Fruit fly (Drosophila melanogaster) whole organism, embryonic: ENCODE results near the gene CG17344.

Source experiments
- Ada2b ChIP-seq: fragments of 200-800 bp; sonication (Bioruptor generic); IDR thresholded peaks from 2 replicates; pipeline ENCODE4 v1.3.6; 2022; ENCODE audit warnings: missing biosample characterization, missing genetic modification characterization
- Aef1 ChIP-seq: fragments of 200-800 bp; sonication (Bioruptor generic); IDR thresholded peaks from 3 replicates; pipeline ENCODE4 v1.3.6; 2022; ENCODE audit warnings: missing biosample characterization, missing genetic modification characterization
- Awh ChIP-seq: fragments of 200-800 bp; sonication (Bioruptor generic); IDR thresholded peaks from 2 replicates; pipeline ENCODE4, ENCODE4 v1.3.6; 2022; ENCODE audit warnings: missing biosample characterization, missing genetic modification characterization
- B-H1 ChIP-seq: fragments of 200-800 bp; sonication (Bioruptor generic); IDR thresholded peaks from 3 replicates; pipeline ENCODE4 v1.3.6; 2022; ENCODE audit warnings: missing biosample characterization, missing genetic modification characterization
- CG10321 ChIP-seq: fragments of 200-800 bp; sonication (Bioruptor generic); IDR thresholded peaks from 2 replicates; pipeline ENCODE4 v1.3.6; 2022; ENCODE audit warnings: missing biosample characterization, missing genetic modification characterization
- CG10543 ChIP-seq: fragments of 200-800 bp; sonication (Bioruptor generic); optimal IDR thresholded peaks from 3 replicates; lab custom pipeline; 2017; ENCODE audit warnings: missing biosample characterization, mild to moderate bottlenecking, missing genetic modification characterization, moderate library complexity
- CG12104 ChIP-seq: fragments of 200-800 bp; sonication (Bioruptor generic); optimal IDR thresholded peaks from 3 replicates; lab custom pipeline; 2016; ENCODE audit warnings: missing biosample characterization, missing genetic modification characterization
- CG12299 ChIP-seq: fragments of 200-800 bp; sonication (Bioruptor generic); optimal IDR thresholded peaks from 2 replicates; lab custom pipeline; 2018; ENCODE audit warnings: missing biosample characterization, mild to moderate bottlenecking, missing genetic modification characterization
- CG1233 ChIP-seq: fragments of 200-800 bp; sonication (Bioruptor generic); optimal IDR thresholded peaks from 4 replicates; lab custom pipeline; 2018; ENCODE audit warnings: missing biosample characterization, mild to moderate bottlenecking, missing genetic modification characterization
- CG15073 ChIP-seq: fragments of 200-800 bp; sonication (Bioruptor generic); optimal IDR thresholded peaks from 2 replicates; lab custom pipeline; 2016; ENCODE audit warnings: missing biosample characterization, missing genetic modification characterization
- CG17359 ChIP-seq: fragments of 200-800 bp; sonication (Bioruptor generic); optimal IDR thresholded peaks from 3 replicates; lab custom pipeline; 2018; ENCODE audit warnings: missing biosample characterization, mild to moderate bottlenecking, missing genetic modification characterization, moderate library complexity
- CG2199 ChIP-seq: fragments of 200-800 bp; sonication (Bioruptor generic); IDR thresholded peaks from 3 replicates; pipeline ENCODE4 v1.3.6; 2022; ENCODE audit warnings: missing biosample characterization, missing genetic modification characterization
- CG2889 ChIP-seq: fragments of 200-800 bp; sonication (Bioruptor generic); IDR thresholded peaks from 3 replicates; pipeline ENCODE4 v1.3.6; 2022; ENCODE audit warnings: missing biosample characterization, missing genetic modification characterization
- CG30020 ChIP-seq: fragments of 200-800 bp; optimal IDR thresholded peaks from 2 replicates; lab custom pipeline; 2019; ENCODE audit warnings: missing biosample characterization, mild to moderate bottlenecking, missing genetic modification characterization, moderate library complexity
- CG3065 ChIP-seq: fragments of 200-800 bp; sonication (Bioruptor generic); optimal IDR thresholded peaks from 2 replicates; lab custom pipeline; 2016; ENCODE audit warnings: missing biosample characterization, missing genetic modification characterization
- CG3726 ChIP-seq: fragments of 200-800 bp; sonication (Bioruptor generic); IDR thresholded peaks from 3 replicates; pipeline ENCODE4, ENCODE4 v1.3.6; 2022; ENCODE audit warnings: missing biosample characterization, missing genetic modification characterization
- CG4617 ChIP-seq: fragments of 200-800 bp; sonication (Bioruptor generic); optimal IDR thresholded peaks from 3 replicates; lab custom pipeline; 2016; ENCODE audit warnings: missing biosample characterization, missing genetic modification characterization, borderline replicate concordance
- CG6765 ChIP-seq: fragments of 200-800 bp; sonication (Bioruptor generic); optimal IDR thresholded peaks from 3 replicates; lab custom pipeline; 2017; ENCODE audit warnings: missing biosample characterization, mild to moderate bottlenecking, missing genetic modification characterization
- CG7745 ChIP-seq: fragments of 200-800 bp; sonication (Bioruptor generic); optimal IDR thresholded peaks from 2 replicates; lab custom pipeline; 2018; ENCODE audit warnings: missing biosample characterization, mild to moderate bottlenecking, missing genetic modification characterization, moderate library complexity
- CG8290 ChIP-seq, 3 experiments: fragments of 200-800 bp; sonication (Bioruptor generic); optimal IDR thresholded peaks; 2 replicates each; lab custom pipeline; 2016 to 2019; ENCODE audit warnings: missing biosample characterization in 3 of 3, missing genetic modification characterization in 3 of 3, mild to moderate bottlenecking in 2 of 3, moderate library complexity in 1 of 3
- CTCF ChIP-seq: fragments of 200-800 bp; sonication (Bioruptor generic); optimal IDR thresholded peaks from 2 replicates; lab custom pipeline; 2017; ENCODE audit warnings: missing biosample characterization, mild to moderate bottlenecking, missing genetic modification characterization, moderate library complexity
- D ChIP-seq, 2 experiments: fragments of 200-800 bp in 1 of 2; fragments of >200 bp in 1 of 2; sonication (Bioruptor generic) in 1 of 2; optimal IDR thresholded peaks; 2 replicates in 1 of 2; 3 replicates in 1 of 2; lab custom pipeline; 2017; ENCODE audit warnings: mild to moderate bottlenecking in 1 of 2, missing biosample characterization in 1 of 2, missing genetic modification characterization in 1 of 2, missing genetic modification reagents in 1 of 2
- D19B ChIP-seq: fragments of 200-800 bp; sonication (Bioruptor generic); optimal IDR thresholded peaks from 2 replicates; lab custom pipeline; 2017; ENCODE audit warnings: missing biosample characterization, mild to moderate bottlenecking, missing genetic modification characterization
- Eip74EF ChIP-seq, 2 experiments: fragments of 200-800 bp in 1 of 2; fragments of >200 bp in 1 of 2; sonication (Bioruptor generic) in 1 of 2; optimal IDR thresholded peaks; 2 replicates each; lab custom pipeline; 2017 to 2019; ENCODE audit warnings: missing biosample characterization in 2 of 2, missing genetic modification characterization in 2 of 2, mild to moderate bottlenecking in 1 of 2, moderate library complexity in 1 of 2
- H15 ChIP-seq: fragments of 200-800 bp; sonication (Bioruptor generic); IDR thresholded peaks from 3 replicates; pipeline ENCODE4 v1.3.6; 2022; ENCODE audit warnings: missing biosample characterization, missing genetic modification characterization
- Hand ChIP-seq: fragments of 200-800 bp; sonication (Bioruptor generic); optimal IDR thresholded peaks from 2 replicates; lab custom pipeline; 2017; ENCODE audit warnings: mild to moderate bottlenecking, missing biosample characterization, missing genetic modification reagents, missing genetic modification characterization
- MTF-1 ChIP-seq: fragments of 200-800 bp; sonication (Bioruptor generic); optimal IDR thresholded peaks from 2 replicates; lab custom pipeline; 2018; ENCODE audit warnings: missing biosample characterization, mild to moderate bottlenecking, missing genetic modification characterization, borderline replicate concordance
- Med ChIP-seq: fragments of 200-800 bp; sonication (Bioruptor generic); peaks from one replicate; lab custom pipeline; 2016; ENCODE audit warnings: missing biosample characterization, missing genetic modification characterization, mild to moderate bottlenecking, inconsistent platforms, moderate library complexity
- Meics ChIP-seq: fragments of 200-800 bp; sonication (Bioruptor generic); optimal IDR thresholded peaks from 2 replicates; lab custom pipeline; 2017; ENCODE audit warnings: missing biosample characterization, mild to moderate bottlenecking, missing genetic modification characterization
- Poxn ChIP-seq: fragments of 200-800 bp; sonication (Bioruptor generic); IDR thresholded peaks from 2 replicates; pipeline ENCODE4 v1.3.6; 2022; ENCODE audit warnings: missing biosample characterization, missing genetic modification characterization
- Sox100B ChIP-seq: fragments of 200-800 bp; sonication (Bioruptor generic); optimal IDR thresholded peaks from 3 replicates; lab custom pipeline; 2018; ENCODE audit warnings: missing biosample characterization, mild to moderate bottlenecking, missing genetic modification characterization
- aop ChIP-seq: fragments of 200-800 bp; sonication (Bioruptor generic); IDR thresholded peaks from 2 replicates; pipeline ENCODE4 v1.3.6; 2022; ENCODE audit warnings: missing biosample characterization, missing genetic modification characterization
- bbx ChIP-seq: fragments of 200-800 bp; sonication (Bioruptor generic); IDR thresholded peaks from 2 replicates; pipeline ENCODE4 v1.3.6; 2022; ENCODE audit warnings: missing biosample characterization, missing genetic modification characterization; ENCODE audit not compliant: partially characterized antibody
- cg ChIP-seq: fragments of 200-800 bp; sonication (Bioruptor generic); optimal IDR thresholded peaks from 3 replicates; lab custom pipeline; 2019; ENCODE audit warnings: missing biosample characterization, mild to moderate bottlenecking, missing genetic modification characterization, moderate library complexity
- chinmo ChIP-seq: fragments of 200-800 bp; sonication (Bioruptor generic); IDR thresholded peaks from 4 replicates; pipeline ENCODE4 v1.3.6; 2022; ENCODE audit warnings: missing biosample characterization, missing genetic modification characterization; ENCODE audit not compliant: partially characterized antibody
- esg ChIP-seq: fragments of 200-800 bp; sonication (Bioruptor generic); conservative IDR thresholded peaks from 2 replicates; pipeline ENCODE4 v1.3.6; 2022; ENCODE audit warnings: missing biosample characterization, missing genetic modification characterization
- ftz-f1 ChIP-seq: fragments of 200-800 bp; sonication (Bioruptor generic); optimal IDR thresholded peaks from 2 replicates; lab custom pipeline; 2016; ENCODE audit warnings: missing biosample characterization, missing genetic modification characterization
- hkb ChIP-seq, 2 experiments: fragments of 200-800 bp in 1 of 2; fragments of >200 bp in 1 of 2; sonication (Bioruptor generic) in 1 of 2; IDR thresholded peaks in 1 of 2; optimal IDR thresholded peaks in 1 of 2; 2 replicates each; pipeline versions ENCODE4 v1.3.6 to Lab custom; 2017 to 2022; ENCODE audit warnings: missing biosample characterization in 1 of 2, missing genetic modification characterization in 1 of 2
- insv ChIP-seq, 2 experiments: fragments of 200-800 bp; sonication (Bioruptor generic); optimal IDR thresholded peaks; 3 replicates each; lab custom pipeline; 2016 to 2018; ENCODE audit warnings: missing biosample characterization in 2 of 2, missing genetic modification characterization in 2 of 2
- ken ChIP-seq: fragments of 200-800 bp; sonication (Bioruptor generic); IDR thresholded peaks from 3 replicates; pipeline ENCODE4 v1.3.6; 2022; ENCODE audit warnings: missing biosample characterization, missing genetic modification characterization
- pfk ChIP-seq: fragments of 200-800 bp; sonication (Bioruptor generic); optimal IDR thresholded peaks from 2 replicates; lab custom pipeline; 2018; ENCODE audit warnings: missing biosample characterization, mild to moderate bottlenecking, missing genetic modification characterization, moderate library complexity
- phol ChIP-seq: fragments of 200-800 bp; sonication (Bioruptor generic); optimal IDR thresholded peaks from 3 replicates; lab custom pipeline; 2018; ENCODE audit warnings: missing biosample characterization, mild to moderate bottlenecking, missing genetic modification characterization, moderate library complexity
- pnt ChIP-seq: fragments of 200-800 bp; sonication (Bioruptor generic); optimal IDR thresholded peaks from 3 replicates; lab custom pipeline; 2016; ENCODE audit warnings: missing biosample characterization, missing genetic modification characterization
- rib ChIP-seq: fragments of 200-800 bp; sonication (Bioruptor generic); IDR thresholded peaks from 2 replicates; pipeline ENCODE4 v1.3.6; 2022; ENCODE audit warnings: missing biosample characterization, missing genetic modification characterization
- schlank ChIP-seq: fragments of 200-800 bp; sonication (Bioruptor generic); optimal IDR thresholded peaks from 2 replicates; lab custom pipeline; 2018; ENCODE audit warnings: missing biosample characterization, mild to moderate bottlenecking, missing genetic modification characterization
- tgo ChIP-seq: fragments of 200-800 bp; sonication (Bioruptor generic); IDR thresholded peaks from 3 replicates; pipeline ENCODE4 v1.3.6; 2022; ENCODE audit warnings: missing biosample characterization, missing genetic modification characterization
- trem ChIP-seq: fragments of 200-800 bp; optimal IDR thresholded peaks from 3 replicates; lab custom pipeline; 2019; ENCODE audit warnings: missing biosample characterization, mild to moderate bottlenecking, missing genetic modification characterization, moderate library complexity
- vvl ChIP-seq: fragments of 200-800 bp; sonication (Bioruptor generic); IDR thresholded peaks from 2 replicates; pipeline ENCODE4 v1.3.6; 2022; ENCODE audit warnings: missing biosample characterization, missing genetic modification characterization

The CG17344 gene

dm6 chr2L:19134366-19134689 lies 32.5 kb downstream of the CG17344 start:
- TF ChIP-seq H15 (GFP tag; lab: Robert Waterston, UW) (no peak), CG2199 (GFP tag; lab: Robert Waterston, UW) (peak; percentile 58; the same call in 2 of the 3 replicates), Eip74EF (GFP tag; optimal IDR thresholded peaks at IDR 0.05; lab: Kevin White, UChicago) (peak in 1 of 2 experiments; percentile 80), CG2889 (GFP tag; lab: Robert Waterston, UW) (no peak), Med (GFP tag; lab: Kevin White, UChicago) (peak; percentile 71), rib (GFP tag; lab: Robert Waterston, UW) (0 out of 2 replicates have a peak, but pooled peaks have one; percentile 22), esg (no peak), schlank (tag; lab: Kevin White, UChicago) (no peak), vvl (GFP tag; lab: Robert Waterston, UW) (peak; percentile 56), ken (GFP tag; lab: Robert Waterston, UW) (no peak), cg (GFP tag; lab: Kevin White, UChicago) (no peak), CG3065 (GFP tag; lab: Kevin White, UChicago) (peak; percentile 11), Sox100B (GFP tag; lab: Kevin White, UChicago) (peak; percentile 24), Awh (GFP tag; lab: Robert Waterston, UW) (0 out of 2 replicates have a peak, but pooled peaks have one; percentile 18), Meics (no peak), CG17359 (tag; lab: Kevin White, UChicago) (no peak), chinmo (GFP tag; lab: Robert Waterston, UW) (peak; percentile 51; the same call in 2 of the 4 replicates), Hand (no peak), CG1233 (GFP tag; lab: Kevin White, UChicago) (no peak), insv (GFP tag; optimal IDR thresholded peaks at IDR 0.05; lab: Kevin White, UChicago) (no peak)

dm6 chr2L:19134814-19135523 lies 33.1 kb downstream of the CG17344 start, which contains the start of gene Polr1D:
Gene Polr1D, minus strand, starts transcription at chr2L:19135233.
- TF ChIP-seq trem (tag; lab: Kevin White, UChicago) = peak; percentile 6
- peak; percentile 54 for TF ChIP-seq CG12299 (tag; lab: Kevin White, UChicago)
- TF ChIP-seq ftz-f1 (GFP tag; lab: Kevin White, UChicago) = no peak
- TF ChIP-seq CG30020 = peak; percentile 19
- TF ChIP-seq pfk (GFP tag; lab: Kevin White, UChicago) = peak; percentile 100
- TF ChIP-seq CG12104 (GFP tag; lab: Kevin White, UChicago) = no peak
- TF ChIP-seq Ada2b = no peak
- TF ChIP-seq D19B (GFP tag; lab: Kevin White, UChicago) = no peak
- TF ChIP-seq Aef1 = no peak
- TF ChIP-seq MTF-1 (GFP tag; lab: Kevin White, UChicago) = no peak
- TF ChIP-seq Poxn (GFP tag; lab: Robert Waterston, UW) = no peak
- peak; percentile 91 for TF ChIP-seq D (optimal IDR thresholded peaks at IDR 0.05; lab: Kevin White, UChicago)
- TF ChIP-seq D (GFP tag; optimal IDR thresholded peaks at IDR 0.05; lab: Kevin White, UChicago) = no peak
- no peak for TF ChIP-seq CG4617 (GFP tag; lab: Kevin White, UChicago)
- TF ChIP-seq CTCF = no peak
- TF ChIP-seq CG10321 (GFP tag; lab: Robert Waterston, UW) = no peak
- TF ChIP-seq hkb (optimal IDR thresholded peaks at IDR 0.05; lab: Kevin White, UChicago) = no peak
- TF ChIP-seq hkb (GFP tag; IDR thresholded peaks at IDR 0.05; lab: Robert Waterston, UW) = 0 out of 2 replicates have a peak, but pooled peaks have one; percentile 53
- TF ChIP-seq phol (tag; lab: Kevin White, UChicago) = peak; percentile 1
- no peak for TF ChIP-seq tgo (GFP tag; lab: Robert Waterston, UW)
- peak; percentile 15 for TF ChIP-seq CG8290 (GFP tag; optimal IDR thresholded peaks at IDR 0.05; lab: Kevin White, UChicago)
- TF ChIP-seq CG8290 (tag; optimal IDR thresholded peaks at IDR 0.05; lab: Kevin White, UChicago) = peak; percentile 18 to 50
- TF ChIP-seq CG7745 (tag; lab: Kevin White, UChicago) = no peak
- TF ChIP-seq B-H1 (GFP tag; lab: Robert Waterston, UW) = no peak
- TF ChIP-seq CG6765 (GFP tag; lab: Kevin White, UChicago) = no peak
- TF ChIP-seq pnt (GFP tag; lab: Kevin White, UChicago) = no peak
- TF ChIP-seq aop (GFP tag; lab: Robert Waterston, UW) = 0 out of 2 replicates have a peak, but pooled peaks have one; percentile 6
- no peak for TF ChIP-seq CG3726
- no peak for TF ChIP-seq CG15073 (GFP tag; lab: Kevin White, UChicago)
- peak; percentile 43 for TF ChIP-seq CG10543 (GFP tag; lab: Kevin White, UChicago)
- TF ChIP-seq bbx (GFP tag; lab: Robert Waterston, UW) = peak; percentile 57
- TF ChIP-seq Awh (GFP tag; lab: Robert Waterston, UW) = no peak
